Fruit fly (Drosophila melanogaster): ENCODE measurements around the gene Cpr67B.
A peak's percentile ranks its signal among the peaks of the same experiment; 100 is the strongest.

Gene Cpr67B

DNA sequence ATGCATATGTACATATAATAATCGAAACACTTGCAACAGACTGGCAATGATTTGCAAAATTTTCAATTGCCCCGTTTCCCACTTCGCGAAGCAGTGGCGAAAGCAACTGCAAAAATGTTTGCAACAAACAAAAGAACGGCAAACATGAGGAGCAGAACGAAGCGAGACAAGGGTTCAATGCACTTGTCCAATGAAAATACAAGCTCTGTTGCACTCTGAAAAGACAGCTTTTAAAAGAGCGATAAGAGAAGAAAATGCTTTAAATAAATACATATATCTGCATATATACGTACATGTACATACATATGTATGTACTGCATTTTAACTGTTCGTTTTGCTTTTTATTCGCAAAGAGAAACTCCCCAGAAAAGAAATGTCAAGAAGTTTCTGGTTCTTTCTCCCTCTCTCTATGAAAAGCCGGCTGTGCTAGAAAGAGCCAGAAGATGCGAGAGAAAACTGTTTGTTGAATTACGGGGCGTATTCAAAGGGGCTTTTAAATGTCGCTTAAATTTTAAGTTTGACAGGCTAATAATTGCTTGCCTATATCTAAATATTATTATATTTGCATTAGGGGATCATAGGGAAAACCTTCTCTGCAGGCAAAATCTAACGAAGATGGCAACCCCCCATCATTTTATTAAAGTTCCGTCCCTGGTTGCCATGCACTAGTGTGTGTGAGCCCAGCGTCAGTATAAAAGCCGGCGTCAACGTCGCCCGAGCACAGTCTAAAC, 21.1 kb upstream of the Cpr67B start, which contains the start of gene Hsp27:
Gene Hsp27 (plus strand): TSS at position 719 of the 731 bp plus-strand sequence.
- TF ChIP-seq gl (tag; optimal IDR thresholded peaks at IDR 0.05), result peak; percentile 99
- peak; percentile 100 for TF ChIP-seq CG4496 (GFP tag; IDR thresholded peaks at IDR 0.05)
- peak; percentile 98 for TF ChIP-seq CG13204 (GFP tag; optimal IDR thresholded peaks at IDR 0.05)
- TF ChIP-seq CG9948 (tag; optimal IDR thresholded peaks at IDR 0.05), result peak; percentile 100
- peak; percentile 100 for TF ChIP-seq Ets98B (GFP tag; IDR thresholded peaks at IDR 0.05)
- TF ChIP-seq D1 (tag; optimal IDR thresholded peaks at IDR 0.05), result peak; percentile 100
- peak; percentile 100 for TF ChIP-seq CG8301 (tag; optimal IDR thresholded peaks at IDR 0.05)
- TF ChIP-seq CG34367 (tag; optimal IDR thresholded peaks at IDR 0.05), result peak; percentile 99
- TF ChIP-seq rn (GFP tag; IDR thresholded peaks at IDR 0.05), result peak; percentile 99
- TF ChIP-seq Snoo (tag; optimal IDR thresholded peaks at IDR 0.05), result peak; percentile 100
- peak; percentile 100 for TF ChIP-seq CG17806 (tag; optimal IDR thresholded peaks at IDR 0.05)
- TF ChIP-seq fd96Ca (GFP tag; IDR thresholded peaks at IDR 0.05), result peak; percentile 100
- peak; percentile 100 for TF ChIP-seq CG15710 (tag; optimal IDR thresholded peaks at IDR 0.05)
- peak; percentile 96 for TF ChIP-seq EcR (GFP tag; optimal IDR thresholded peaks at IDR 0.05)
- peak; percentile 100 for TF ChIP-seq Pif1B (GFP tag; optimal IDR thresholded peaks at IDR 0.05)
- peak; percentile 100 for TF ChIP-seq CG8159 (tag; optimal IDR thresholded peaks at IDR 0.05)
- TF ChIP-seq CG10348 (GFP tag; IDR thresholded peaks at IDR 0.05), result peak; percentile 99
- TF ChIP-seq Pif1A (GFP tag; optimal IDR thresholded peaks at IDR 0.05), result peak; percentile 100
- peak; percentile 100 for TF ChIP-seq CG14655 (GFP tag; optimal IDR thresholded peaks at IDR 0.05)
- peak; percentile 100 for TF ChIP-seq CG32121 (GFP tag; IDR thresholded peaks at IDR 0.05)
- peak; percentile 100 for TF ChIP-seq CG12605 (GFP tag; IDR thresholded peaks at IDR 0.05)

DNA sequence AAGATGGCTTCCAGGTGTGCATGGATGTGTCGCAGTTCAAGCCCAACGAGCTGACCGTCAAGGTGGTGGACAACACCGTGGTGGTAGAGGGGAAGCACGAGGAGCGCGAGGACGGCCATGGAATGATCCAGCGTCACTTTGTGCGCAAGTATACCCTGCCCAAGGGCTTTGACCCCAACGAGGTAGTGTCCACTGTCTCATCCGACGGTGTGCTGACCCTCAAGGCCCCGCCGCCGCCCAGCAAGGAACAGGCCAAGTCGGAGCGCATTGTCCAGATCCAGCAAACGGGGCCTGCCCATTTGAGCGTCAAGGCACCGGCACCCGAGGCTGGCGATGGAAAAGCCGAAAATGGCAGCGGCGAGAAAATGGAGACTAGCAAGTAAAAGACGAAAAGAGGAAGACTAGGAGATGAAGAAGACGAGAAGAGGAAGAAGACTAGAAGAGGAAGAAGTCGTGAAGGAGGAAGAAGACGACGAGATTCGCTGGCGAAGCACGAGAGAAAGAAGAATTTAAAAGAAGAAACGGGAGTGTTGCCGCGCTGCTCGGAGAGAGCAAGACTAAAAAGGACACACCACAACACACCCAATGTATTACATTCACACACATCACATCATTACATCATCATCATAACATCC, 20.0 kb upstream of the Cpr67B start:
- TF ChIP-seq CG4496 (GFP tag; IDR thresholded peaks at IDR 0.05), result no peak
- no peak for TF ChIP-seq CG13204 (GFP tag; optimal IDR thresholded peaks at IDR 0.05)
- TF ChIP-seq Ets98B (GFP tag; IDR thresholded peaks at IDR 0.05), result no peak
- TF ChIP-seq Pif1A (GFP tag; optimal IDR thresholded peaks at IDR 0.05), result no peak
- TF ChIP-seq EcR (GFP tag; optimal IDR thresholded peaks at IDR 0.05), result peak; percentile 76
- no peak for TF ChIP-seq CG12605 (GFP tag; IDR thresholded peaks at IDR 0.05)
- TF ChIP-seq Pif1B (GFP tag; optimal IDR thresholded peaks at IDR 0.05), result no peak
- no peak for TF ChIP-seq CG15710 (tag; optimal IDR thresholded peaks at IDR 0.05)

DNA sequence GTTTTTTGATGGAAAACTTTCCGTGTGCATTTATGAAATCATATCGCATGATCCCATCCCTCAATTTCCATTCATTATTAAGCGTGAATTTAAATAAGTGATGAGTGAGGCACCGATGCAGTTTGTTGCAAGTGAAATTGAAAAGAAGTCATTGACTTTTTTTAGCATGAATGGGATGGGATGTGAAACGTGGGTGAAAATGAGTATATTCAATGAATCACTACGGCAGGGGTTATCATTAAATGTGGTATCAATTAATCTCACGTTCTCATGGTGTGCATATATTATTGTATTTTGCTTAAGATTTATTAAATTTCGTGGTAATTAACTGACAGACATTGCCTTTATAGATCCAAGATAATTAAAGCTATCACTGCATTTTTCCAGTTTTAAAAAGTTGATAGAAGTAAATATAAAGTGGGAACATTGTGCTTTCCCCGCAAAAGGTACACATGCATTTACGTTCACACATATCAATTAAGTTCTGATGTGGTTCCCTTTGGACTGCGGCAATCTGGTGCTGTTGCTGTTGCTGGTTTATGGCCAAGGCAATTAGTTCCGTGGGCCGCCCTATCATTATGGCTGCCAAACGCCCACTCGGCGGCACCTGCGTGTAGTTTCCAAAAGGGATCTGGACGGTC, 13.1 kb upstream of the Cpr67B start:
- no peak for TF ChIP-seq CG8301 (tag; optimal IDR thresholded peaks at IDR 0.05)
- peak; percentile 33 for TF ChIP-seq EcR (GFP tag; optimal IDR thresholded peaks at IDR 0.05)

DNA sequence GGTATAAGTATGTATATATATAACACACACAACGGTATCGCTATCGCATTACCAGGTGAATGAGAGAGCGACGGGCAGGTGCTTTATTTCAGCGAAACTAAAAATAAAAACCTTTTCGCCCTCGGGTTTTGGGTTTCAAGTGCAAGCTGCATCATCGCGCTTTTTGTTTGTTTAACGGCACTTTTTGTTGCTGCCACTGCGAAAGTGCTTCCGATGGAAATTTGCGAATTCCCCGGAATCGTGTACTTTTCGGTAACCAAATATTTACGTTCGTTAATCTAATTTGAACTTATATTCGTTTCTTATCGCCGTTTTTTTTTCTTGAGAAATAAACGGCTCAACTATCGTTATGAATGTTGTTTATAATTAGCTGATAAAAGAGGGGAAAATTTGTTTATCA, 8.6 kb upstream of the Cpr67B start:
- no peak for TF ChIP-seq CG10348 (GFP tag; IDR thresholded peaks at IDR 0.05)
- TF ChIP-seq EcR (GFP tag; optimal IDR thresholded peaks at IDR 0.05), result no peak
- no peak for TF ChIP-seq CG4496 (GFP tag; IDR thresholded peaks at IDR 0.05)
- TF ChIP-seq gl (tag; optimal IDR thresholded peaks at IDR 0.05), result no peak
- no peak for TF ChIP-seq Pif1B (GFP tag; optimal IDR thresholded peaks at IDR 0.05)
- TF ChIP-seq D1 (tag; optimal IDR thresholded peaks at IDR 0.05), result no peak
- no peak for TF ChIP-seq CG17806 (tag; optimal IDR thresholded peaks at IDR 0.05)
- no peak for TF ChIP-seq CG32121 (GFP tag; IDR thresholded peaks at IDR 0.05)
- no peak for TF ChIP-seq fd96Ca (GFP tag; IDR thresholded peaks at IDR 0.05)
- TF ChIP-seq CG9948 (tag; optimal IDR thresholded peaks at IDR 0.05), result no peak
- TF ChIP-seq CG15710 (tag; optimal IDR thresholded peaks at IDR 0.05), result no peak
- no peak for TF ChIP-seq Pif1A (GFP tag; optimal IDR thresholded peaks at IDR 0.05)
- no peak for TF ChIP-seq CG14655 (GFP tag; optimal IDR thresholded peaks at IDR 0.05)

DNA sequence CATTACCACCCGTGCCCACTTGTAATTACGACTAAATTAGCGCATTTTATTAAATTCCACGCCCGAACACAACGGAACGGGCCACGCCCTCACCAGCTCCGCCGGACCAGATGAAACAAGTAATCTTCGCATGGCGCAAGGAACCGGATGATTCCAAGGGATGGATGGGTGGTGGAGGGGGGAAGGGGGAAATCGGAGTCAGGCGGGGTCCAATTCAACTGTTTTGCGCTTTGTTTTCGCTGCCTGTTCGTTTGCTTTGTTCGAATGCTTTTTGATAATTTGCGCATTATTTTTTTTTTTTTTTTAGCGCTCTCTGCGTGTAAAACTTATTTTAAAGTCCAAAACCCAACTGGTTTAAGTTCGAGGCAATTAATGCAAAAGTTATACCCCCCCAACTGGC, 7.9 kb upstream of the Cpr67B start:
- TF ChIP-seq EcR (GFP tag; optimal IDR thresholded peaks at IDR 0.05) (peak; percentile 33), fd96Ca (GFP tag; IDR thresholded peaks at IDR 0.05) (no peak), CG12605 (GFP tag; IDR thresholded peaks at IDR 0.05) (peak; percentile 30; the same call in 1 of the 2 replicates)

DNA sequence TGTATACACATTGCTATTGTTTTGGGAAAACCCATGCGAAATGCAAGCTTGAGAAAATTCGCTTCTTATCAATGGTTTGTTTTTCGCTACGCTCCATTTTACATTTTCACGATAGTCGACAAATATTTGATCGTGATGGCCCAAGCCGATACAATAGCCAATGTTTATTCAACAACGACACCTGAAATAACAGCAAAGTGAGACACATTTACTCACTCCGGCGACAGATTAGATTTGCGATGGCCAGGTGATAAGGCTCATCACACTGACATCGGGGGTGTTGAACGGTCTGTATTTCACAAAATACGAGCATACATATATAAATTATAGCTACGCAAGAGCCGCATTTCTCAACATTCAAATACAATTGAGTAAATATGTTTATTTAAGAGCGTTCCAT, 7.4 kb upstream of the Cpr67B start:
- TF ChIP-seq CG4496 (GFP tag; IDR thresholded peaks at IDR 0.05) (peak; percentile 54; the same call in 1 of the 3 replicates), EcR (GFP tag; optimal IDR thresholded peaks at IDR 0.05) (no peak), CG34367 (tag; optimal IDR thresholded peaks at IDR 0.05) (no peak), CG17806 (tag; optimal IDR thresholded peaks at IDR 0.05) (no peak), Ets98B (GFP tag; IDR thresholded peaks at IDR 0.05) (no peak), Snoo (tag; optimal IDR thresholded peaks at IDR 0.05) (no peak), Pif1A (GFP tag; optimal IDR thresholded peaks at IDR 0.05) (peak; percentile 29), fd96Ca (GFP tag; IDR thresholded peaks at IDR 0.05) (no peak), Pif1B (GFP tag; optimal IDR thresholded peaks at IDR 0.05) (peak; percentile 12), D1 (tag; optimal IDR thresholded peaks at IDR 0.05) (no peak), CG12605 (GFP tag; IDR thresholded peaks at IDR 0.05) (no peak), CG9948 (tag; optimal IDR thresholded peaks at IDR 0.05) (no peak), CG8301 (tag; optimal IDR thresholded peaks at IDR 0.05) (no peak), CG14655 (GFP tag; optimal IDR thresholded peaks at IDR 0.05) (peak; percentile 22), rn (GFP tag; IDR thresholded peaks at IDR 0.05) (no peak), gl (tag; optimal IDR thresholded peaks at IDR 0.05) (peak; percentile 49), CG10348 (GFP tag; IDR thresholded peaks at IDR 0.05) (no peak), CG15710 (tag; optimal IDR thresholded peaks at IDR 0.05) (no peak), CG32121 (GFP tag; IDR thresholded peaks at IDR 0.05) (peak; percentile 51; the same call in 1 of the 2 replicates), CG13204 (GFP tag; optimal IDR thresholded peaks at IDR 0.05) (no peak), CG8159 (tag; optimal IDR thresholded peaks at IDR 0.05) (no peak)

Data from whole organism, pupa.